Worm (Caenorhabditis elegans) whole organism, L4 larva: Measurements from ENCODE around the gene ceh-36.

ENCODE experiments used
- F26F4.8 ChIP-seq: fragments of 200-800 bp; sonication (Bioruptor generic); conservative IDR thresholded peaks from 2 replicates; pipeline ENCODE4 v1.3.6; 2022; ENCODE audit warnings: missing genetic modification characterization, missing compliant biosample characterization
- F49E8.2 ChIP-seq: sonication (generic microtip); optimal IDR thresholded peaks from 2 replicates; lab custom pipeline; 2016; ENCODE audit warnings: missing compliant biosample characterization, mild to moderate bottlenecking, missing genetic modification characterization, borderline replicate concordance
- T20F7.1 ChIP-seq: fragments of 200-800 bp; sonication (Bioruptor generic); optimal IDR thresholded peaks from 2 replicates; lab custom pipeline; 2018; ENCODE audit warnings: mild to moderate bottlenecking, missing genetic modification characterization, missing compliant biosample characterization
- T26A8.4 ChIP-seq: fragments of 200-800 bp; sonication (Bioruptor generic); IDR thresholded peaks from 2 replicates; pipeline ENCODE4 v1.3.6; 2022; ENCODE audit warnings: missing genetic modification characterization, missing compliant biosample characterization
- Y105C5A.15 ChIP-seq: fragments of 200-800 bp; sonication (Bioruptor generic); IDR thresholded peaks from 2 replicates; pipeline ENCODE4 v1.3.6; 2022; ENCODE audit warnings: missing genetic modification characterization, missing compliant biosample characterization
- ZK337.2 ChIP-seq: fragments of 200-800 bp; sonication (Bioruptor generic); IDR thresholded peaks from 2 replicates; pipeline ENCODE4 v1.3.6; 2022; ENCODE audit warnings: missing genetic modification reagents, missing genetic modification characterization, missing compliant biosample characterization
- arid-1 ChIP-seq: fragments of 200-800 bp; sonication (Bioruptor generic); conservative IDR thresholded peaks from 2 replicates; pipeline ENCODE4 v1.3.6; 2022; ENCODE audit warnings: missing genetic modification reagents, missing genetic modification characterization, missing compliant biosample characterization
- ceh-20 ChIP-seq: fragments of 200-800 bp; sonication (Bioruptor generic); IDR thresholded peaks from 2 replicates; pipeline ENCODE4 v1.3.6; 2022; ENCODE audit warnings: missing genetic modification reagents, missing genetic modification characterization, missing compliant biosample characterization
- ceh-44 ChIP-seq: fragments of 200-800 bp; sonication (Bioruptor generic); IDR thresholded peaks from 2 replicates; pipeline ENCODE4 v1.3.6; 2022; ENCODE audit warnings: missing genetic modification reagents, missing genetic modification characterization, missing compliant biosample characterization
- ceh-82 ChIP-seq: sonication (generic microtip); optimal IDR thresholded peaks from 2 replicates; lab custom pipeline; 2017; ENCODE audit warnings: missing biosample characterization, missing genetic modification characterization
- ctbp-1 ChIP-seq: fragments of 200-800 bp; sonication (Bioruptor generic); IDR thresholded peaks from 2 replicates; pipeline ENCODE4 v1.3.6; 2022; ENCODE audit warnings: missing genetic modification reagents, missing genetic modification characterization, missing compliant biosample characterization
- daf-12 ChIP-seq: fragments of 150-350 bp; optimal IDR thresholded peaks from 2 replicates; lab custom pipeline; 2014; ENCODE audit warnings: missing biosample characterization, missing genetic modification reagents, missing genetic modification characterization
- daf-19 ChIP-seq: fragments of 200-800 bp; sonication (Bioruptor generic); conservative IDR thresholded peaks from 2 replicates; pipeline ENCODE4 v1.3.6; 2022; ENCODE audit warnings: missing genetic modification characterization, missing compliant biosample characterization
- dmd-8 ChIP-seq: fragments of 200-800 bp; sonication (Bioruptor generic); IDR thresholded peaks from 2 replicates; pipeline ENCODE4 v1.3.6; 2022; ENCODE audit warnings: missing genetic modification characterization, missing compliant biosample characterization
- dmd-9 ChIP-seq: fragments of 200-800 bp; sonication (Bioruptor generic); IDR thresholded peaks from 2 replicates; pipeline ENCODE4 v1.3.6; 2022; ENCODE audit warnings: missing genetic modification reagents, missing genetic modification characterization, missing compliant biosample characterization
- dpl-1 ChIP-seq: fragments of 150-350 bp; optimal IDR thresholded peaks from 2 replicates; lab custom pipeline; 2014; ENCODE audit warnings: missing biosample characterization, missing genetic modification reagents, missing genetic modification characterization
- duxl-1 ChIP-seq: sonication (generic microtip); optimal IDR thresholded peaks from 2 replicates; lab custom pipeline; 2016; ENCODE audit warnings: mild to moderate bottlenecking, missing genetic modification characterization, moderate library complexity, missing compliant biosample characterization; ENCODE audit not compliant: poor library complexity
- dve-1 ChIP-seq: sonication (generic microtip); optimal IDR thresholded peaks from 2 replicates; lab custom pipeline; 2017; ENCODE audit warnings: antibody characterized with exemption, mild to moderate bottlenecking, missing genetic modification characterization, missing compliant biosample characterization; ENCODE audit not compliant: insufficient read depth
- egl-27 ChIP-seq: sonication (generic microtip); optimal IDR thresholded peaks from 3 replicates; lab custom pipeline; 2017; ENCODE audit warnings: missing biosample characterization, missing genetic modification reagents, missing genetic modification characterization
- gei-8 ChIP-seq: fragments of 200-800 bp; sonication (Bioruptor generic); optimal IDR thresholded peaks from 2 replicates; lab custom pipeline; 2018; ENCODE audit warnings: mild to moderate bottlenecking, missing genetic modification characterization, missing compliant biosample characterization
- hmg-1.1 ChIP-seq: fragments of 200-800 bp; sonication (Bioruptor generic); IDR thresholded peaks from 2 replicates; pipeline ENCODE4 v1.3.6; 2022; ENCODE audit warnings: missing genetic modification reagents, missing genetic modification characterization, missing compliant biosample characterization
- lim-7 ChIP-seq: fragments of 200-800 bp; sonication (Bioruptor generic); IDR thresholded peaks from 2 replicates; pipeline ENCODE4 v1.3.6; 2022; ENCODE audit warnings: missing genetic modification characterization, missing compliant biosample characterization
- lin-1 ChIP-seq: fragments of 200-800 bp; sonication (Bioruptor generic); IDR thresholded peaks from 2 replicates; pipeline ENCODE4 v1.3.6; 2022; ENCODE audit warnings: missing genetic modification reagents, missing genetic modification characterization, missing compliant biosample characterization
- lin-13 ChIP-seq: fragments of 150-350 bp; optimal IDR thresholded peaks from 2 replicates; lab custom pipeline; 2014; ENCODE audit warnings: missing biosample characterization, missing genetic modification reagents, missing genetic modification characterization
- lin-39 ChIP-seq: fragments of 150-350 bp; optimal IDR thresholded peaks from 2 replicates; lab custom pipeline; 2014; ENCODE audit warnings: missing biosample characterization, missing genetic modification reagents, missing genetic modification characterization
- mdl-1 ChIP-seq, 2 experiments: fragments of 150-350 bp in 1 of 2; sonication (generic microtip) in 1 of 2; optimal IDR thresholded peaks; 2 replicates each; lab custom pipeline; 2014 to 2017; ENCODE audit warnings: missing biosample characterization in 2 of 2, missing genetic modification characterization in 2 of 2
- mdt-29 ChIP-seq: fragments of 200-800 bp; sonication (Bioruptor generic); IDR thresholded peaks from 2 replicates; pipeline ENCODE4 v1.3.6; 2022; ENCODE audit warnings: missing genetic modification reagents, missing genetic modification characterization, missing compliant biosample characterization
- mep-1 ChIP-seq: fragments of 150-350 bp; sonication (generic microtip); optimal IDR thresholded peaks from 3 replicates; lab custom pipeline; 2014; ENCODE audit warnings: missing biosample characterization, missing genetic modification characterization
- mxl-2 ChIP-seq: fragments of 200-800 bp; sonication (Bioruptor generic); conservative IDR thresholded peaks from 2 replicates; pipeline ENCODE4 v1.3.6; 2022; ENCODE audit warnings: missing genetic modification reagents, missing genetic modification characterization, missing compliant biosample characterization
- nhr-102 ChIP-seq: sonication (generic microtip); optimal IDR thresholded peaks from 2 replicates; lab custom pipeline; 2016; ENCODE audit warnings: mild to moderate bottlenecking, missing genetic modification characterization, moderate library complexity, missing compliant biosample characterization
- nhr-11 ChIP-seq: fragments of 150-350 bp; optimal IDR thresholded peaks from 2 replicates; lab custom pipeline; 2014; ENCODE audit warnings: missing biosample characterization, missing genetic modification characterization
- nhr-237 ChIP-seq: sonication (generic microtip); optimal IDR thresholded peaks from 2 replicates; lab custom pipeline; 2017; ENCODE audit warnings: missing biosample characterization, missing genetic modification characterization
- nhr-28 ChIP-seq: fragments of 150-350 bp; optimal IDR thresholded peaks from 2 replicates; lab custom pipeline; 2014; ENCODE audit warnings: missing biosample characterization, missing genetic modification characterization
- nhr-48 ChIP-seq: sonication (generic microtip); optimal IDR thresholded peaks from 2 replicates; lab custom pipeline; 2016; ENCODE audit warnings: mild to moderate bottlenecking, missing genetic modification characterization, missing compliant biosample characterization
- nhr-6 ChIP-seq: fragments of 150-350 bp; optimal IDR thresholded peaks from 2 replicates; lab custom pipeline; 2014; ENCODE audit warnings: missing biosample characterization, missing genetic modification characterization
- nhr-76 ChIP-seq: fragments of 150-350 bp; optimal IDR thresholded peaks from 2 replicates; lab custom pipeline; 2014; ENCODE audit warnings: missing biosample characterization, missing genetic modification characterization
- nhr-77 ChIP-seq: fragments of 150-350 bp; optimal IDR thresholded peaks from 2 replicates; lab custom pipeline; 2014; ENCODE audit warnings: missing biosample characterization, missing genetic modification characterization
- pha-4 ChIP-seq, 2 experiments: fragments of 150-350 bp in 1 of 2; fragments of 200-800 bp in 1 of 2; sonication (Bioruptor generic) in 1 of 2; IDR thresholded peaks in 1 of 2; optimal IDR thresholded peaks in 1 of 2; 2 replicates each; pipeline versions ENCODE4 v1.3.6 to Lab custom; 2014 to 2022; ENCODE audit warnings: missing genetic modification characterization in 2 of 2, missing genetic modification reagents in 2 of 2, missing biosample characterization in 1 of 2, missing compliant biosample characterization in 1 of 2
- php-3 ChIP-seq: fragments of 200-800 bp; sonication (Bioruptor generic); IDR thresholded peaks from 2 replicates; pipeline ENCODE4 v1.3.6; 2022; ENCODE audit warnings: missing genetic modification reagents, missing genetic modification characterization, missing compliant biosample characterization
- rbr-2 ChIP-seq: sonication (generic microtip); optimal IDR thresholded peaks from 2 replicates; lab custom pipeline; 2016; ENCODE audit warnings: missing genotype, missing genetic modification characterization, missing compliant biosample characterization
- saeg-2 ChIP-seq: fragments of 200-800 bp; sonication (Bioruptor generic); IDR thresholded peaks from 2 replicates; pipeline ENCODE4 v1.3.6; 2022; ENCODE audit warnings: missing genetic modification reagents, missing genetic modification characterization, missing compliant biosample characterization
- sdz-12 ChIP-seq: fragments of 200-800 bp; sonication (Bioruptor generic); optimal IDR thresholded peaks from 2 replicates; lab custom pipeline; 2018; ENCODE audit warnings: mild to moderate bottlenecking, missing genetic modification characterization, missing compliant biosample characterization
- snpc-1.2 ChIP-seq: fragments of 200-800 bp; sonication (Bioruptor generic); IDR thresholded peaks from 2 replicates; pipeline ENCODE4 v1.3.6; 2022; ENCODE audit warnings: missing genetic modification reagents, missing genetic modification characterization, missing compliant biosample characterization
- snpc-4 ChIP-seq: fragments of 150-350 bp; optimal IDR thresholded peaks from 2 replicates; lab custom pipeline; 2014; ENCODE audit warnings: missing biosample characterization, missing genetic modification characterization
- spr-1 ChIP-seq: sonication (generic microtip); optimal IDR thresholded peaks from 2 replicates; lab custom pipeline; 2016; ENCODE audit warnings: mild to moderate bottlenecking, missing genetic modification characterization, missing compliant biosample characterization
- zfp-2 ChIP-seq: sonication (generic microtip); optimal IDR thresholded peaks from 2 replicates; lab custom pipeline; 2016; ENCODE audit warnings: mild to moderate bottlenecking, missing genetic modification characterization, missing compliant biosample characterization
- zip-11 ChIP-seq: fragments of 200-800 bp; sonication (Bioruptor generic); IDR thresholded peaks from 2 replicates; pipeline ENCODE4 v1.3.6; 2022; ENCODE audit warnings: missing genetic modification characterization, missing compliant biosample characterization
- zip-2 ChIP-seq: fragments of 150-350 bp; optimal IDR thresholded peaks from 2 replicates; lab custom pipeline; 2014; ENCODE audit warnings: missing biosample characterization, missing genetic modification characterization
- ztf-11 ChIP-seq: fragments of 150-350 bp; optimal IDR thresholded peaks from 2 replicates; lab custom pipeline; 2014; ENCODE audit warnings: missing biosample characterization, missing genetic modification characterization

Gene ceh-36

DNA sequence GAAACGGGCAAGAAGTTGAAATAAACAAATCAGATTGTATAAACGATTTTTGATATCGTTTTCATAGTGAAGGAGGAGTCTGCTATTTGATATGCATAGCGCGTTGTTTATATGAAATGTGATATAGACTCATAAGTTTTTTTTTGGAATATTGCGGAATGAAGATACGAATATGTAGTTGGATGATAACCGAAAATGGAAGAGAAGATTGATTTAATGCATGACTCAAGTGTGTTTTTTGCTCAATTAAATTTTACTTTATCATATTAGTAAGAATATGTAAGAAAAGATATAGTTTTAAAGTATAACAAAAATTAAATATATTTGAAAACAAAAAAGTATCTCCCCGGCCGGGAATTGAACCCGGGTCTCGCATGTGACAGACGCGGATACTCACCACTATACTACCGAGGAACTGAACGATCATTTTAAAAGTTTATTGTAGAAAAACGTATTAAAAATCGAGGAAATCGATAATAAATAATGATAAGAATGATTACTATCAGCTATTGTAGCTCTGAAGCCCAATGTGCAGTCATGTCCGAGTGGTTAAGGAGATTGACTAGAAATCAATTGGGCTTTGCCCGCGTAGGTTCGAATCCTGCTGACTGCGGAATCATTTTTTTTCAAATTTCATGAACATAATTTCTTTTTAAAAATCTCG, 24.6 kb downstream of the ceh-36 start, which contains the start of gene lgc-25 (continued):
- peak; percentile 68 for TF ChIP-seq T26A8.4 (GFP tag; lab: Robert Waterston, UW)
- no peak for TF ChIP-seq snpc-4 (tag; lab: Kevin White, UChicago)
- TF ChIP-seq zip-2 (tag; lab: Kevin White, UChicago): no peak
- TF ChIP-seq nhr-28 (tag; lab: Kevin White, UChicago): peak; percentile 7
- TF ChIP-seq Y105C5A.15: 0 out of 2 replicates have a peak, but pooled peaks have one; percentile 21
- TF ChIP-seq nhr-48 (tag; lab: Kevin White, UChicago): peak; percentile 66
- peak; percentile 28; the same call in 1 of the 2 replicates for TF ChIP-seq hmg-1.1 (GFP tag; lab: Robert Waterston, UW)
- TF ChIP-seq snpc-1.2 (GFP tag; lab: Robert Waterston, UW): peak; percentile 77
- TF ChIP-seq lin-13 (GFP tag; lab: Kevin White, UChicago): peak; percentile 17
- no peak for TF ChIP-seq nhr-76 (tag; lab: Kevin White, UChicago)
- TF ChIP-seq dpl-1: no peak
- TF ChIP-seq daf-12: no peak
- TF ChIP-seq egl-27 (tag; lab: Kevin White, UChicago): no peak
- no peak for TF ChIP-seq lin-39 (tag; lab: Kevin White, UChicago)
- no peak for TF ChIP-seq ceh-82 (tag; lab: Kevin White, UChicago)
- no peak for TF ChIP-seq ztf-11 (tag; lab: Kevin White, UChicago)
- TF ChIP-seq nhr-6 (tag; lab: Kevin White, UChicago): no peak
- TF ChIP-seq sdz-12 (GFP tag; lab: Kevin White, UChicago): no peak
- 0 out of 2 replicates have a peak, but pooled peaks have one; percentile 39 for TF ChIP-seq ZK337.2 (GFP tag; lab: Robert Waterston, UW)
- no peak for TF ChIP-seq F49E8.2
- TF ChIP-seq dve-1: peak; percentile 63
- no peak for TF ChIP-seq gei-8 (GFP tag; lab: Kevin White, UChicago)
- TF ChIP-seq daf-19 (GFP tag; lab: Robert Waterston, UW): no peak
- 0 out of 2 replicates have a peak, but pooled peaks have one; percentile 48 for TF ChIP-seq pha-4 (GFP tag; IDR thresholded peaks at IDR 0.05; lab: Robert Waterston, UW)
- TF ChIP-seq pha-4 (tag; optimal IDR thresholded peaks at IDR 0.05; lab: Kevin White, UChicago): no peak
- TF ChIP-seq zip-11 (GFP tag; lab: Robert Waterston, UW): no peak
- TF ChIP-seq rbr-2 (tag; lab: Kevin White, UChicago): no peak
- TF ChIP-seq saeg-2 (GFP tag; lab: Robert Waterston, UW): no peak
- TF ChIP-seq nhr-102 (tag; lab: Kevin White, UChicago): peak; percentile 62
- TF ChIP-seq php-3 (GFP tag; lab: Robert Waterston, UW): peak; percentile 55; the same call in 1 of the 2 replicates
- peak; percentile 75 for TF ChIP-seq ceh-20 (GFP tag; lab: Robert Waterston, UW)
- peak; percentile 56; the same call in 1 of the 2 replicates for TF ChIP-seq F26F4.8 (GFP tag; lab: Robert Waterston, UW)
- TF ChIP-seq lin-1: 0 out of 2 replicates have a peak, but pooled peaks have one; percentile 18
- TF ChIP-seq nhr-11 (tag; lab: Kevin White, UChicago): no peak
- no peak for TF ChIP-seq nhr-237 (tag; lab: Kevin White, UChicago)
- TF ChIP-seq mep-1 (tag; lab: Kevin White, UChicago): no peak
- TF ChIP-seq T20F7.1 (GFP tag; lab: Kevin White, UChicago): peak; percentile 53
- TF ChIP-seq dmd-8 (GFP tag; lab: Robert Waterston, UW): 0 out of 2 replicates have a peak, but pooled peaks have one; percentile 47
- TF ChIP-seq mxl-2: no peak
- no peak for TF ChIP-seq spr-1 (tag; lab: Kevin White, UChicago)
- TF ChIP-seq lim-7: peak; percentile 81
- no peak for TF ChIP-seq ceh-44 (GFP tag; lab: Robert Waterston, UW)
- peak; percentile 18 for TF ChIP-seq zfp-2
- peak; percentile 31; the same call in 1 of the 2 replicates for TF ChIP-seq mdt-29 (GFP tag; lab: Robert Waterston, UW)
- no peak for TF ChIP-seq arid-1 (GFP tag; lab: Robert Waterston, UW)
- peak; percentile 62 for TF ChIP-seq ctbp-1 (GFP tag; lab: Robert Waterston, UW)
- TF ChIP-seq mdl-1 (tag; optimal IDR thresholded peaks at IDR 0.05; lab: Kevin White, UChicago): peak in 1 of 2 experiments; percentile 19
- 0 out of 2 replicates have a peak, but pooled peaks have one; percentile 44 for TF ChIP-seq dmd-9 (GFP tag; lab: Robert Waterston, UW)
- TF ChIP-seq nhr-77 (tag; lab: Kevin White, UChicago): peak; percentile 52
- peak; percentile 59 for TF ChIP-seq duxl-1
